Fruit fly (Drosophila melanogaster): ENCODE measurements around the gene CG13293.

Gene CG13293

dm6 chr3L:6050230-6050807, 32.4 kb upstream of the CG13293 start, which contains the start of gene Jon65Aiii:
Gene Jon65Aiii (plus strand): TSS chr3L:6050757.
- peak; percentile 15 for TF ChIP-seq cwo (GFP tag; optimal IDR thresholded peaks at IDR 0.05)
- TF ChIP-seq run (tag; optimal IDR thresholded peaks at IDR 0.05): peak; percentile 82
- peak; percentile 37; the same call in 1 of the 2 replicates for TF ChIP-seq GATAe (GFP tag; conservative IDR thresholded peaks at IDR 0.05)
- TF ChIP-seq gro (GFP tag; optimal IDR thresholded peaks at IDR 0.05): peak; percentile 76
- TF ChIP-seq mirr (GFP tag; optimal IDR thresholded peaks at IDR 0.05): peak; percentile 88
- TF ChIP-seq CG4730 (GFP tag; IDR thresholded peaks at IDR 0.05): no peak
- peak; percentile 99 for TF ChIP-seq exex (tag; optimal IDR thresholded peaks at IDR 0.05)
- TF ChIP-seq CG18599 (GFP tag; optimal IDR thresholded peaks at IDR 0.05): peak; percentile 45
- TF ChIP-seq Hey (tag; optimal IDR thresholded peaks at IDR 0.05): peak; percentile 99
- peak; percentile 70 for TF ChIP-seq sug (tag; optimal IDR thresholded peaks at IDR 0.05)
- no peak for TF ChIP-seq Trl (optimal IDR thresholded peaks at IDR 0.05)
- TF ChIP-seq Trl (GFP tag; optimal IDR thresholded peaks at IDR 0.05): no peak
- no peak for TF ChIP-seq al (GFP tag; IDR thresholded peaks at IDR 0.05)
- peak; percentile 83 for TF ChIP-seq grn (GFP tag; optimal IDR thresholded peaks at IDR 0.05)
- TF ChIP-seq lab (GFP tag; optimal IDR thresholded peaks at IDR 0.05): peak; percentile 1
- peak; percentile 18 for TF ChIP-seq sd (tag; optimal IDR thresholded peaks at IDR 0.05)
- TF ChIP-seq CG34376 (GFP tag; optimal IDR thresholded peaks at IDR 0.05): peak; percentile 71
- peak; percentile 6 for TF ChIP-seq HmgZ (tag; optimal IDR thresholded peaks at IDR 0.05)
- TF ChIP-seq pnt (GFP tag; optimal IDR thresholded peaks at IDR 0.05): no peak

dm6 chr3L:6052021-6052420, 30.7 kb upstream of the CG13293 start, which contains the start of gene Jon65Aii:
Gene Jon65Aii (plus strand): TSS chr3L:6052321.
- TF ChIP-seq repo (GFP tag; optimal IDR thresholded peaks at IDR 0.05): no peak
- TF ChIP-seq Elba2 (GFP tag; optimal IDR thresholded peaks at IDR 0.05): no peak
- no peak for TF ChIP-seq CG9817 (tag; optimal IDR thresholded peaks at IDR 0.05)
- no peak for TF ChIP-seq CG6765 (GFP tag; optimal IDR thresholded peaks at IDR 0.05)
- TF ChIP-seq CG17361 (GFP tag; IDR thresholded peaks at IDR 0.05): no peak
- no peak for TF ChIP-seq sim (GFP tag; IDR thresholded peaks at IDR 0.05)
- TF ChIP-seq CG12744 (GFP tag; optimal IDR thresholded peaks at IDR 0.05): no peak
- TF ChIP-seq CG7372 (GFP tag; IDR thresholded peaks at IDR 0.05): no peak
- TF ChIP-seq CG5953 (GFP tag; IDR thresholded peaks at IDR 0.05): no peak
- TF ChIP-seq grn (GFP tag; optimal IDR thresholded peaks at IDR 0.05): no peak
- no peak for TF ChIP-seq cato (GFP tag; optimal IDR thresholded peaks at IDR 0.05; ENCODE audit: borderline replicate concordance)
- TF ChIP-seq CG11247 (GFP tag; IDR thresholded peaks at IDR 0.05): no peak
- TF ChIP-seq ato (GFP tag; IDR thresholded peaks at IDR 0.05; ENCODE audit: partially characterized antibody): no peak
- no peak for TF ChIP-seq slp2 (GFP tag; optimal IDR thresholded peaks at IDR 0.05)
- TF ChIP-seq cg (GFP tag; optimal IDR thresholded peaks at IDR 0.05): no peak
- TF ChIP-seq CG7963 (GFP tag; IDR thresholded peaks at IDR 0.05; ENCODE audit: partially characterized antibody): no peak

dm6 chr3L:6054343-6054742, 28.3 kb upstream of the CG13293 start, which contains the start of gene Jon65Ai:
Gene Jon65Ai (minus strand): TSS chr3L:6054443.
- TF ChIP-seq CG6813 (GFP tag; optimal IDR thresholded peaks at IDR 0.05) (no peak), CG18262 (tag; optimal IDR thresholded peaks at IDR 0.05) (no peak), fd3F (GFP tag; optimal IDR thresholded peaks at IDR 0.05) (no peak), chinmo (GFP tag; IDR thresholded peaks at IDR 0.05; ENCODE audit: partially characterized antibody) (no peak), row (GFP tag; IDR thresholded peaks at IDR 0.05) (no peak), CG17361 (GFP tag; IDR thresholded peaks at IDR 0.05) (no peak), sens (GFP tag) (no peak), dmrt99B (tag; optimal IDR thresholded peaks at IDR 0.05) (no peak), sisA (GFP tag; IDR thresholded peaks at IDR 0.05) (no peak), CG15696 (tag; optimal IDR thresholded peaks at IDR 0.05) (no peak), CG4617 (GFP tag; optimal IDR thresholded peaks at IDR 0.05; ENCODE audit: borderline replicate concordance) (no peak), CG1603 (tag; optimal IDR thresholded peaks at IDR 0.05) (no peak), Max (GFP tag; optimal IDR thresholded peaks at IDR 0.05) (no peak)
